Fruit fly (Drosophila melanogaster) ovary, adult (tissue): ENCODE results near the gene CG33510.

ENCODE experiments used
- CG17801 ChIP-seq: fragments of 200-800 bp; optimal IDR thresholded peaks from 2 replicates; lab custom pipeline; 2019; ENCODE audit warnings: missing biosample characterization, mild to moderate bottlenecking, missing genetic modification characterization, moderate library complexity; ENCODE audit not compliant: partially characterized antibody

CG33510 gene

dm6 chr2L:21084268-21084667 lies at the start of gene CG33510:
TSS of gene CG33510 (minus strand) at chr2L:21084326.
- TF ChIP-seq CG17801 = no peak

- TF ChIP-seq CG17801 = no peak
Measured at dm6 chr2L:21115687-21116086, 31.6 kb upstream of the CG33510 start.

- TF ChIP-seq CG17801 = no peak
Measured at dm6 chr2L:21113546-21113945, 29.4 kb upstream of the CG33510 start.

dm6 chr2L:21111849-21112248 lies 27.7 kb upstream of the CG33510 start:
- no peak for TF ChIP-seq CG17801

- no peak for TF ChIP-seq CG17801
Measured at dm6 chr2L:21109680-21110079, 25.6 kb upstream of the CG33510 start.

- TF ChIP-seq CG17801 = peak; percentile 6
Measured at dm6 chr2L:21108759-21109282, 24.7 kb upstream of the CG33510 start.

dm6 chr2L:21107651-21108489 lies 23.7 kb upstream of the CG33510 start:
- TF ChIP-seq CG17801 = no peak

dm6 chr2L:21105127-21105526 lies 21.0 kb upstream of the CG33510 start:
- TF ChIP-seq CG17801 = no peak

dm6 chr2L:21104326-21104725 lies 20.2 kb upstream of the CG33510 start, which contains the start of the genes CG46307 and Nhe2:
TSS of gene CG46307 (plus strand) at chr2L:21104568.
TSS of gene Nhe2 (plus strand) at chr2L:21104568.
- no peak for TF ChIP-seq CG17801

dm6 chr2L:21102399-21103108 lies 18.4 kb upstream of the CG33510 start, which contains the start of gene CG9257:
TSS of gene CG9257 (plus strand) at chr2L:21102743.
- TF ChIP-seq CG17801 = no peak

dm6 chr2L:21097850-21098249 lies 13.7 kb upstream of the CG33510 start:
- no peak for TF ChIP-seq CG17801

dm6 chr2L:21096448-21096994 lies 12.4 kb upstream of the CG33510 start, which contains the start of gene CG34136:
TSS of gene CG34136 (plus strand) at chr2L:21096922.
- TF ChIP-seq CG17801 = peak; percentile 74

- TF ChIP-seq CG17801 = no peak
Measured at dm6 chr2L:21090958-21091357, 6.8 kb upstream of the CG33510 start, which contains the start of gene CG14397. TSS of gene CG14397 (plus strand) at chr2L:21091227.

dm6 chr2L:21089075-21089474 lies 4.9 kb upstream of the CG33510 start, which contains the start of gene CG9259:
TSS of gene CG9259 (plus strand) at chr2L:21089375.
- TF ChIP-seq CG17801 = no peak

- TF ChIP-seq CG17801 = no peak
Measured at dm6 chr2L:21088651-21089050, 4.5 kb upstream of the CG33510 start, which contains the start of gene ppk13. TSS of gene ppk13 (minus strand) at chr2L:21088751.

- TF ChIP-seq CG17801 = no peak
Measured at dm6 chr2L:21086406-21086805, 2.3 kb upstream of the CG33510 start, which contains the start of gene CG33509. TSS of gene CG33509 (minus strand) at chr2L:21086506.
